Fruit fly (Drosophila melanogaster): Measurements from ENCODE around the gene Zmynd10.
A peak's percentile ranks its signal among the peaks of the same experiment; 100 is the strongest.

Gene Zmynd10

DNA sequence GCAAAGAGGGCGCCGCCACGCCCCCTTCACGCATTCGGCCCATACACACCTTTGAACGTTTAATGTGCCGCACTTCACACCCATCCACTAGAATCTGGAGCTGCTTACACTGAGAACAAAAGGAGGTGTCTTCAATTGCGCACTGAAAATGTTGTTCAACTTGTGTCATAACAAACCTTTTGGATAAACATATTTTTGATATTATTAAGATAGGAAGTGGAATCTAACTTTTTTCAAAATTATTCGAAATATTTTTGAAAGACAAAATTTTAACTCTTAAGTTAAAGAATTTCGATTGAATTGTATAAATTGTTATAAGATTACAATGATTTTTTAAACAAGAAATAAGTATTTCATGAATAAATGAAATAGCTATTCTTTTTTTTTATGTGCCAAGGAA lies 42.1 kb upstream of the Zmynd10 start (continued):
- peak; percentile 4 for TF ChIP-seq Usf (GFP tag; optimal IDR thresholded peaks at IDR 0.05)
- TF ChIP-seq Kr (GFP tag; optimal IDR thresholded peaks at IDR 0.05): no peak
- no peak for TF ChIP-seq Bteb2 (GFP tag; optimal IDR thresholded peaks at IDR 0.05)
- no peak for TF ChIP-seq CG14441 (GFP tag; IDR thresholded peaks at IDR 0.05)
- no peak for TF ChIP-seq salm (tag; optimal IDR thresholded peaks at IDR 0.05)
- peak; percentile 29 for TF ChIP-seq tio (GFP tag; optimal IDR thresholded peaks at IDR 0.05)
- no peak for TF ChIP-seq tup (GFP tag; optimal IDR thresholded peaks at IDR 0.05)
- TF ChIP-seq CG16863 (GFP tag; optimal IDR thresholded peaks at IDR 0.05): no peak
- no peak for TF ChIP-seq cad (GFP tag; optimal IDR thresholded peaks at IDR 0.05)
- TF ChIP-seq CG32532 (GFP tag; IDR thresholded peaks at IDR 0.05): no peak
- no peak for TF ChIP-seq bowl (GFP tag; IDR thresholded peaks at IDR 0.05)
- TF ChIP-seq CG2889 (GFP tag; IDR thresholded peaks at IDR 0.05): no peak
- TF ChIP-seq CG10366 (GFP tag; IDR thresholded peaks at IDR 0.05): no peak
- TF ChIP-seq HmgZ (tag; optimal IDR thresholded peaks at IDR 0.05): no peak
- no peak for TF ChIP-seq pan (optimal IDR thresholded peaks at IDR 0.05)
- TF ChIP-seq pan (GFP tag; optimal IDR thresholded peaks at IDR 0.05 in 1 of 2, IDR thresholded peaks at IDR 0.05 in 1 of 2): no peak
- no peak for TF ChIP-seq Lpt (GFP tag; optimal IDR thresholded peaks at IDR 0.05)
- TF ChIP-seq CG3838 (GFP tag; optimal IDR thresholded peaks at IDR 0.05): no peak
- no peak for TF ChIP-seq Taf1 (GFP tag; IDR thresholded peaks at IDR 0.05)
- TF ChIP-seq Gug (GFP tag; IDR thresholded peaks at IDR 0.05): no peak
- TF ChIP-seq cas (GFP tag; IDR thresholded peaks at IDR 0.05): no peak
- no peak for TF ChIP-seq Stat92E (GFP tag; optimal IDR thresholded peaks at IDR 0.05)
- TF ChIP-seq sna (GFP tag; IDR thresholded peaks at IDR 0.05; ENCODE audit: partially characterized antibody): no peak
- TF ChIP-seq CG11093 (GFP tag; IDR thresholded peaks at IDR 0.05): no peak
- TF ChIP-seq gcm (GFP tag; optimal IDR thresholded peaks at IDR 0.05): peak; percentile 21
- TF ChIP-seq Vsx1 (GFP tag; optimal IDR thresholded peaks at IDR 0.05): no peak
- no peak for TF ChIP-seq Elba2 (GFP tag; optimal IDR thresholded peaks at IDR 0.05)
- peak; percentile 21 for TF ChIP-seq CG1603 (tag; optimal IDR thresholded peaks at IDR 0.05)
- TF ChIP-seq bigmax (GFP tag; optimal IDR thresholded peaks at IDR 0.05): no peak
- no peak for TF ChIP-seq danr (GFP tag; IDR thresholded peaks at IDR 0.05)
- TF ChIP-seq CG9437 (GFP tag; optimal IDR thresholded peaks at IDR 0.05): no peak
- TF ChIP-seq Dek (tag; optimal IDR thresholded peaks at IDR 0.05): no peak
- TF ChIP-seq CG11696 (GFP tag; IDR thresholded peaks at IDR 0.05): no peak
- TF ChIP-seq Rfx (GFP tag; IDR thresholded peaks at IDR 0.05): no peak
- TF ChIP-seq pros (GFP tag; optimal IDR thresholded peaks at IDR 0.05): no peak
- TF ChIP-seq unpg (GFP tag; optimal IDR thresholded peaks at IDR 0.05): peak; percentile 31
- TF ChIP-seq Ssrp (tag; optimal IDR thresholded peaks at IDR 0.05): peak; percentile 41
- no peak for TF ChIP-seq CG1832 (GFP tag; optimal IDR thresholded peaks at IDR 0.05)
- TF ChIP-seq NFAT (GFP tag; IDR thresholded peaks at IDR 0.05): no peak
- TF ChIP-seq so (GFP tag; IDR thresholded peaks at IDR 0.05): no peak
- no peak for TF ChIP-seq CG13296 (GFP tag; optimal IDR thresholded peaks at IDR 0.05)
- TF ChIP-seq crc (GFP tag; optimal IDR thresholded peaks at IDR 0.05): no peak
- no peak for TF ChIP-seq Doc3 (GFP tag; IDR thresholded peaks at IDR 0.05; ENCODE audit: partially characterized antibody)
- no peak for TF ChIP-seq repo (GFP tag; optimal IDR thresholded peaks at IDR 0.05)
- no peak for TF ChIP-seq D19B (GFP tag; optimal IDR thresholded peaks at IDR 0.05)
- no peak for TF ChIP-seq wor (GFP tag; IDR thresholded peaks at IDR 0.05)
- no peak for TF ChIP-seq CG10274 (GFP tag; optimal IDR thresholded peaks at IDR 0.05)
- peak; percentile 35; the same call in 1 of the 2 replicates for TF ChIP-seq CG31441 (GFP tag; IDR thresholded peaks at IDR 0.05)
- no peak for TF ChIP-seq lov (optimal IDR thresholded peaks at IDR 0.05)
- peak; percentile 56; the same call in 1 of the 3 replicates for TF ChIP-seq lov (GFP tag; IDR thresholded peaks at IDR 0.05)
- no peak for TF ChIP-seq bab2 (GFP tag; optimal IDR thresholded peaks at IDR 0.05)
- no peak for TF ChIP-seq CG6791 (GFP tag; IDR thresholded peaks at IDR 0.05; ENCODE audit: partially characterized antibody)
- TF ChIP-seq Spps (tag; optimal IDR thresholded peaks at IDR 0.05): peak; percentile 19
